Worm (Caenorhabditis elegans) whole organism, mixed stage, embryonic: Measurements from ENCODE around the gene F44D12.6.
"Not testable (repeated sequence)": the region's sequence is repeated elsewhere in the genome, so short reads cannot be mapped to it uniquely, and the experiment has no call there.

Source experiments
- M03D4.4 ChIP-seq: sonication (generic microtip); optimal IDR thresholded peaks from 2 replicates; lab custom pipeline; 2017; ENCODE audit warnings: mild to moderate bottlenecking, missing genetic modification characterization, missing compliant biosample characterization
- bed-3 ChIP-seq: fragments of 200-800 bp; sonication (Bioruptor generic); optimal IDR thresholded peaks from 3 replicates; lab custom pipeline; 2018; ENCODE audit warnings: mild to moderate bottlenecking, missing genetic modification characterization, moderate library complexity, missing compliant biosample characterization
- ceh-39 ChIP-seq: fragments of 150-350 bp; optimal IDR thresholded peaks from 2 replicates; lab custom pipeline; 2014; ENCODE audit warnings: missing biosample characterization, missing genetic modification characterization
- ceh-43 ChIP-seq: fragments of 200-800 bp; sonication (Bioruptor generic); optimal IDR thresholded peaks from 2 replicates; lab custom pipeline; 2018; ENCODE audit warnings: mild to moderate bottlenecking, missing genetic modification characterization, moderate library complexity, missing compliant biosample characterization
- ces-1 ChIP-seq: fragments of 150-350 bp; optimal IDR thresholded peaks from 2 replicates; lab custom pipeline; 2014; ENCODE audit warnings: missing biosample characterization, missing genetic modification reagents, missing genetic modification characterization
- cnd-1 ChIP-seq: fragments of 200-800 bp; sonication (Bioruptor generic); optimal IDR thresholded peaks from 2 replicates; lab custom pipeline; 2018; ENCODE audit warnings: mild to moderate bottlenecking, missing genetic modification characterization, missing compliant biosample characterization
- drap-1 ChIP-seq: fragments of 200-800 bp; sonication (Bioruptor generic); optimal IDR thresholded peaks from 3 replicates; lab custom pipeline; 2018; ENCODE audit warnings: mild to moderate bottlenecking, missing genetic modification characterization, missing compliant biosample characterization
- elt-1 ChIP-seq: sonication (generic microtip); optimal IDR thresholded peaks from 2 replicates; lab custom pipeline; 2017; ENCODE audit warnings: missing genetic modification characterization, mild to moderate bottlenecking, missing compliant biosample characterization, antibody characterized with exemption, moderate library complexity, borderline replicate concordance; ENCODE audit not compliant: insufficient read depth
- flh-1 ChIP-seq: fragments of 200-800 bp; sonication (Bioruptor generic); optimal IDR thresholded peaks from 2 replicates; lab custom pipeline; 2018; ENCODE audit warnings: mild to moderate bottlenecking, missing genetic modification characterization, moderate library complexity, missing compliant biosample characterization
- lin-13 ChIP-seq: fragments of 150-350 bp; optimal IDR thresholded peaks from 2 replicates; lab custom pipeline; 2014; ENCODE audit warnings: missing biosample characterization, missing genetic modification characterization
- lin-32 ChIP-seq: fragments of 200-800 bp; sonication (Bioruptor generic); optimal IDR thresholded peaks from 2 replicates; lab custom pipeline; 2018; ENCODE audit warnings: mild to moderate bottlenecking, missing genetic modification characterization, missing compliant biosample characterization
- lsy-2 ChIP-seq: fragments of 150-350 bp; optimal IDR thresholded peaks from 2 replicates; lab custom pipeline; 2014; ENCODE audit warnings: missing biosample characterization, missing genetic modification characterization
- mab-5 ChIP-seq: fragments of 150-350 bp; optimal IDR thresholded peaks from 2 replicates; lab custom pipeline; 2014; ENCODE audit warnings: missing biosample characterization, missing genetic modification characterization
- mep-1 ChIP-seq: fragments of 150-350 bp; optimal IDR thresholded peaks from 2 replicates; lab custom pipeline; 2017; ENCODE audit warnings: missing biosample characterization, missing genetic modification reagents, missing genetic modification characterization, inconsistent platforms
- mls-2 ChIP-seq: sonication (generic microtip); optimal IDR thresholded peaks from 2 replicates; lab custom pipeline; 2016; ENCODE audit warnings: mild to moderate bottlenecking, missing genetic modification characterization, moderate library complexity, missing compliant biosample characterization
- nhr-12 ChIP-seq: fragments of 150-350 bp; optimal IDR thresholded peaks from 2 replicates; lab custom pipeline; 2014; ENCODE audit warnings: missing biosample characterization, missing genetic modification characterization
- nhr-2 ChIP-seq: fragments of 150-350 bp; optimal IDR thresholded peaks from 2 replicates; lab custom pipeline; 2014; ENCODE audit warnings: missing biosample characterization, missing genetic modification characterization
- nhr-76 ChIP-seq: sonication (generic microtip); optimal IDR thresholded peaks from 2 replicates; lab custom pipeline; 2017; ENCODE audit warnings: missing biosample characterization, missing genetic modification characterization
- pha-4 ChIP-seq: fragments of 150-350 bp; optimal IDR thresholded peaks from 2 replicates; lab custom pipeline; 2018; ENCODE audit warnings: missing biosample characterization, missing genetic modification reagents, missing genetic modification characterization
- sem-2 ChIP-seq: fragments of 200-800 bp; sonication (Bioruptor generic); optimal IDR thresholded peaks from 2 replicates; lab custom pipeline; 2018; ENCODE audit warnings: mild to moderate bottlenecking, missing genetic modification characterization, missing compliant biosample characterization
- snpc-4 ChIP-seq: fragments of 150-350 bp; optimal IDR thresholded peaks from 2 replicates; lab custom pipeline; 2014; ENCODE audit warnings: missing biosample characterization, missing genetic modification characterization
- sptf-1 ChIP-seq: sonication (generic microtip); optimal IDR thresholded peaks from 2 replicates; lab custom pipeline; 2017; ENCODE audit warnings: mild to moderate bottlenecking, missing genetic modification characterization, moderate library complexity, missing compliant biosample characterization
- tbx-8 ChIP-seq: fragments of 200-800 bp; sonication (Bioruptor generic); optimal IDR thresholded peaks from 2 replicates; lab custom pipeline; 2018; ENCODE audit warnings: mild to moderate bottlenecking, missing genetic modification characterization, moderate library complexity, missing compliant biosample characterization
- unc-120 ChIP-seq: sonication (generic microtip); optimal IDR thresholded peaks from 2 replicates; lab custom pipeline; 2017; ENCODE audit warnings: missing genetic modification characterization, missing compliant biosample characterization; ENCODE audit not compliant: poor library complexity, severe bottlenecking
- unc-62 ChIP-seq: fragments of 150-350 bp; optimal IDR thresholded peaks from 2 replicates; lab custom pipeline; 2014; ENCODE audit warnings: missing biosample characterization, missing genetic modification reagents, missing genetic modification characterization
- zip-8 ChIP-seq: fragments of 150-350 bp; optimal IDR thresholded peaks from 2 replicates; lab custom pipeline; 2014; ENCODE audit warnings: missing biosample characterization, missing genetic modification characterization
- ztf-11 ChIP-seq: fragments of 150-350 bp; optimal IDR thresholded peaks from 2 replicates; lab custom pipeline; 2014; ENCODE audit warnings: missing biosample characterization, missing genetic modification characterization

F44D12.6 gene

DNA sequence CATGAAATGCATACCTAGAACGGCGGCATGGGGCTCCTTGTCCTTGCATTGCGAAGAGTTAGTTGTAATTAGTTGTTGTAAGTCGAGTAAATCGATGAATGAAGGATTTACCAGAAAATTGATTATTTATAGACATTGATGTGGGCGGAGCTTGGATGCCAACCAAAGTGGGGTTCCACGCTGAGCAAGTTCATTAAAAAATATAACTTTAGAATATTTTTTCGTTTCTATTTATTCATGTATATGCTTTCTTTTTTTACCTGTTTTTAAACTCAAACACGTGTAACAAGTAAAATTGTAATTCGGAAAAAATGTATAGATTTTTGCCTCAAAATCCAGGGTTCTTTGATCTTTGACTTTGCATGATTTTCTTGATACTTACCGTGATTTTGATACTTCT, 5.6 kb upstream of the F44D12.6 start, which contains the start of gene gipc-2:
Gene gipc-2, minus strand, starts transcription at position 101 of the 400 bp plus-strand sequence.
- TF ChIP-seq nhr-76 (tag; lab: Kevin White, UChicago): no peak
- TF ChIP-seq cnd-1 (tag; lab: Kevin White, UChicago): no peak
- TF ChIP-seq mls-2 (tag; lab: Kevin White, UChicago): no peak

DNA sequence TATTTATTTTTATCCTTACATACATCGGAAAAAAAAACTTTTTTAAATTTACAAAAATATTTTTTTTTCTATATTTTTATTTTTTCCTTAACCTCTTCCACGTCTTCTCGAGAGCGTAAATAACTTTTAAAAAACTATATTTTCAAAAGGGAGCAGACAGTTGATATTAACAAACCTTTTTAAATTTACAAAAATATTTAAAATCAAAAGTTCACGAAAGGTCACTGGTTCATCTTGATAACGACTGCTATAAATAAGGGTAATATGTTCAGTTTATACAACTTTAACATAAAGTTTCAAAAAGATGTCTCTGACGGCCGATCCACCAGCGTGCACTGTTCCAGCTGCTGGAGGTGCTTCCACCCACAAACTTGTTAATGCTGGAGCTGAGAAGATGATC, 4.4 kb upstream of the F44D12.6 start, which contains the start of the genes F44D12.16 and msd-2:
Gene F44D12.16, plus strand, starts transcription at position 301 of the 400 bp plus-strand sequence.
Gene msd-2, plus strand, starts transcription at position 305 of the 400 bp plus-strand sequence.
- TF ChIP-seq ceh-43 (GFP tag; lab: Kevin White, UChicago); mep-1 (tag; lab: Kevin White, UChicago); nhr-2: not testable (repeated sequence)

DNA sequence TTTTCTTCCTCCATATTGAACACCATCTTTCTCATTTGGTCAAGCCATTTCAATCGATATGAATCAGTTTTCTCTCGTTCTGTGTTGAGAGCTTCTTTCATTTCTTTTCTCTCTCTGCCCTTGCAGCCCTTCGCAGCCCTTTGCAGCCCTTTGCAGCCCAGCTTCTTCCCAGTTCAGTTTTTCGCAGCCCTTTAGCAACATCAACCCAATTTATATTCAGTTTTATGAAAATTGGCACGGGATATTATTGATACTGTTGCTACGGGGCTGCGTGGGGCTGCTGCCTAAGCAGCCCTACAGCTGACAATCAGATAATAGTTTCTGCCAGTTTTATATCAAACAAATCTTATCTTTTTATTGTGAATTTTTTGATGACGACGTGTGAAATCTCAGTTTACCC, 3.8 kb downstream of the F44D12.6 start, which contains the start of gene F44D12.10:
Gene F44D12.10, minus strand, starts transcription at position 101 of the 400 bp plus-strand sequence.
- TF ChIP-seq sem-2 (GFP tag; lab: Kevin White, UChicago) (no peak), M03D4.4 (tag; lab: Kevin White, UChicago) (no peak), drap-1 (GFP tag; lab: Kevin White, UChicago) (no peak), unc-120 (tag; lab: Kevin White, UChicago) (no peak), bed-3 (GFP tag; lab: Kevin White, UChicago) (no peak), zip-8 (no peak), lsy-2 (tag; lab: Kevin White, UChicago) (no peak), mep-1 (tag; lab: Kevin White, UChicago) (no peak), elt-1 (tag; lab: Kevin White, UChicago) (no peak), mab-5 (tag; lab: Kevin White, UChicago) (no peak), unc-62 (GFP tag; lab: Kevin White, UChicago) (no peak), nhr-76 (tag; lab: Kevin White, UChicago) (no peak), ceh-39 (tag; lab: Kevin White, UChicago) (no peak), flh-1 (GFP tag; lab: Kevin White, UChicago) (no peak), mls-2 (tag; lab: Kevin White, UChicago) (no peak), ztf-11 (tag; lab: Kevin White, UChicago) (no peak)

DNA sequence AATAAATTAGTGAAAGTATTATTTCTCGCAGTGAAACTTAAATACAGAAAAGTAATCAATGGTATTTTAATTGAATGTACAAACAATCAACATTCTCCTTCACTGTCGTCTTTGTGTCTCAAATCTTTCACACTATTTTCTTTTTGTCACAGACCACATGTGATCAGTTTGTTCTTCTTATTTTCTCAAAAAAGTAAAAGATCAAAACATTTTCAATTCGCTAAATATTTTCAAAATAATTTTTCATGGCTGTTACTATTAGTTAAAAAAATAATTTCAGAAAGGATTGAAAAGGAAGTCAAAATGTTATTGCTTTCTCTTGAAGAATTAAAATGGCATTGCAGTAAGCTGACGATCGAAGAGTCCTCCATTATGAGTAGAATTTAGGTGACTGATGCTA, 7.7 kb downstream of the F44D12.6 start, which contains the start of gene dhs-31:
Gene dhs-31, minus strand, starts transcription at position 101 of the 400 bp plus-strand sequence.
- TF ChIP-seq mls-2 (tag; lab: Kevin White, UChicago) (no peak), nhr-76 (tag; lab: Kevin White, UChicago) (no peak), lin-32 (GFP tag; lab: Kevin White, UChicago) (no peak), nhr-2 (no peak), flh-1 (GFP tag; lab: Kevin White, UChicago) (no peak), ceh-43 (GFP tag; lab: Kevin White, UChicago) (no peak), tbx-8 (GFP tag; lab: Kevin White, UChicago) (no peak), nhr-12 (tag; lab: Kevin White, UChicago) (no peak), sptf-1 (tag; lab: Kevin White, UChicago) (no peak)

DNA sequence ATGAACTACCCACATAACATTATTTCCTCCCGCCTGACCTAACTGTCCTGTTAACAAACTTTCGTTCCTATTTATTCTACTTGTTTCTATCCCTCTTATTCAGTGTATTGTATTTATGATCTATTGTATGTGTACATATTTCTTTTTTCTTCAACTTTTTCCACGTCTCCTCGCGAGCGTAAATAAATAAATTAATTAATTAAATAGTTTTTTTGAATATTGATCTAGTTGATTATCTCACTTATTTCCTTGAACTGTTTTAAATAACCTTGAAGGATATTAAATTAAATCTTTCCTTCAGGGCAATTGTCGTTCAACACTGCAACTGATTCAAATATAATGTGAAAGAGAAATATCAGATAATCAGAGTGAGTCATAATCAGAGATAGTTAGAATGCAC, 9.7 kb downstream of the F44D12.6 start, which contains the start of gene frk-1:
Gene frk-1, plus strand, starts transcription at position 301 of the 400 bp plus-strand sequence.
- TF ChIP-seq lin-32 (GFP tag; lab: Kevin White, UChicago) (no peak), nhr-76 (tag; lab: Kevin White, UChicago) (no peak), mls-2 (tag; lab: Kevin White, UChicago) (no peak), nhr-2 (no peak), ces-1 (no peak), cnd-1 (tag; lab: Kevin White, UChicago) (no peak), zip-8 (no peak), lin-13 (tag; lab: Kevin White, UChicago) (no peak), mep-1 (tag; lab: Kevin White, UChicago) (no peak)

- TF ChIP-seq snpc-4 (tag; lab: Kevin White, UChicago): no peak
- no peak for TF ChIP-seq zip-8
- no peak for TF ChIP-seq tbx-8 (GFP tag; lab: Kevin White, UChicago)
- no peak for TF ChIP-seq pha-4
- no peak for TF ChIP-seq lin-13 (tag; lab: Kevin White, UChicago)
- no peak for TF ChIP-seq ces-1
- TF ChIP-seq ceh-39 (tag; lab: Kevin White, UChicago): no peak
- no peak for TF ChIP-seq unc-120 (tag; lab: Kevin White, UChicago)
Observed at ce11 chrIV:10046005-10046404, 12.9 kb downstream of the F44D12.6 start.
